Worm (Caenorhabditis elegans) whole organism, L1 larva: ENCODE results near the gene dnpp-1.
A peak's percentile ranks its signal among the peaks of the same experiment; 100 is the strongest.

Experiments
- C16A3.4 ChIP-seq: fragments of 150-350 bp; optimal IDR thresholded peaks from 2 replicates; lab custom pipeline; 2014; ENCODE audit warnings: missing biosample characterization, missing genetic modification characterization
- C34B4.2 ChIP-seq: sonication (generic microtip); optimal IDR thresholded peaks from 2 replicates; lab custom pipeline; 2017; ENCODE audit warnings: mild to moderate bottlenecking, missing genetic modification characterization, missing compliant biosample characterization
- Y116A8C.19 ChIP-seq: sonication (generic microtip); optimal IDR thresholded peaks from 2 replicates; lab custom pipeline; 2016; ENCODE audit warnings: missing compliant biosample characterization, missing genetic modification characterization, borderline replicate concordance
- ama-1 ChIP-seq: fragments of 150-350 bp; optimal IDR thresholded peaks from 2 replicates; lab custom pipeline; 2014
- blmp-1 ChIP-seq: fragments of 150-350 bp; optimal IDR thresholded peaks from 2 replicates; lab custom pipeline; 2014; ENCODE audit warnings: missing biosample characterization, missing genetic modification characterization
- ceh-8 ChIP-seq: fragments of 200-800 bp; sonication (Bioruptor generic); optimal IDR thresholded peaks from 2 replicates; lab custom pipeline; 2018; ENCODE audit warnings: mild to moderate bottlenecking, missing genetic modification characterization, moderate library complexity, missing compliant biosample characterization
- ceh-88 ChIP-seq: fragments of 200-800 bp; sonication (Bioruptor generic); IDR thresholded peaks from 2 replicates; pipeline ENCODE4 v1.3.6; 2022; ENCODE audit warnings: missing genetic modification characterization, missing compliant biosample characterization
- dpl-1 ChIP-seq, 3 experiments: fragments of 150-350 bp in 2 of 3; sonication (generic microtip) in 1 of 3; optimal IDR thresholded peaks; 2 replicates each; lab custom pipeline; 2014 to 2017; ENCODE audit warnings: missing biosample characterization in 3 of 3, missing genetic modification characterization in 3 of 3, missing genetic modification reagents in 3 of 3
- dsc-1 ChIP-seq: sonication (generic microtip); optimal IDR thresholded peaks from 2 replicates; lab custom pipeline; 2016; ENCODE audit warnings: mild to moderate bottlenecking, missing genetic modification characterization, missing compliant biosample characterization
- efl-1 ChIP-seq, 4 experiments: fragments of 150-350 bp; optimal IDR thresholded peaks in 3 of 4; peaks in 1 of 4; 1 replicate in 1 of 4; 2 replicates in 3 of 4; lab custom pipeline; 2014; ENCODE audit warnings: missing biosample characterization in 2 of 4, missing genetic modification characterization in 2 of 4, missing genetic modification reagents in 2 of 4
- efl-3 ChIP-seq: fragments of 200-800 bp; sonication (Bioruptor generic); optimal IDR thresholded peaks from 2 replicates; lab custom pipeline; 2018; ENCODE audit warnings: mild to moderate bottlenecking, missing genetic modification characterization, missing compliant biosample characterization
- elt-3 ChIP-seq, 6 experiments: fragments of 150-350 bp in 1 of 6; sonication (generic microtip); optimal IDR thresholded peaks; 2 replicates each; lab custom pipeline; 2017 to 2018; ENCODE audit warnings: missing biosample characterization in 6 of 6, missing genetic modification characterization in 6 of 6, inconsistent platforms in 1 of 6
- fkh-10 ChIP-seq: sonication (generic microtip); optimal IDR thresholded peaks from 2 replicates; lab custom pipeline; 2017; ENCODE audit warnings: missing biosample characterization, missing genetic modification reagents, missing genetic modification characterization
- grh-1 ChIP-seq: fragments of 200-800 bp; sonication (Bioruptor generic); IDR thresholded peaks from 2 replicates; pipeline ENCODE4 v1.3.6; 2022; ENCODE audit warnings: missing genetic modification reagents, missing genetic modification characterization, missing compliant biosample characterization
- hlh-4 ChIP-seq: sonication (generic microtip); optimal IDR thresholded peaks from 2 replicates; lab custom pipeline; 2016; ENCODE audit warnings: mild to moderate bottlenecking, missing genetic modification characterization, missing compliant biosample characterization
- lin-13 ChIP-seq: fragments of 150-350 bp; optimal IDR thresholded peaks from 2 replicates; lab custom pipeline; 2014; ENCODE audit warnings: missing biosample characterization, missing genetic modification reagents, missing genetic modification characterization
- lin-14 ChIP-seq: fragments of 200-800 bp; sonication (Bioruptor generic); optimal IDR thresholded peaks from 2 replicates; lab custom pipeline; 2018; ENCODE audit warnings: mild to moderate bottlenecking, missing genetic modification characterization, moderate library complexity, missing compliant biosample characterization
- lin-35 ChIP-seq, 2 experiments: fragments of 150-350 bp; optimal IDR thresholded peaks; 2 replicates each; lab custom pipeline; 2014; ENCODE audit warnings: missing biosample characterization in 2 of 2, missing genetic modification characterization in 2 of 2, missing genetic modification reagents in 2 of 2
- lsy-2 ChIP-seq, 2 experiments: fragments of 150-350 bp; optimal IDR thresholded peaks; 2 replicates each; lab custom pipeline; 2014; ENCODE audit warnings: missing biosample characterization in 2 of 2, missing genetic modification characterization in 2 of 2
- mdl-1 ChIP-seq, 2 experiments: fragments of 150-350 bp; optimal IDR thresholded peaks; 2 replicates each; lab custom pipeline; 2014 to 2017; ENCODE audit warnings: missing biosample characterization in 2 of 2, missing genetic modification characterization in 2 of 2, inconsistent platforms in 1 of 2
- mep-1 ChIP-seq: fragments of 150-350 bp; optimal IDR thresholded peaks from 2 replicates; lab custom pipeline; 2014; ENCODE audit warnings: missing biosample characterization, missing genetic modification characterization
- nhr-11 ChIP-seq: fragments of 150-350 bp; optimal IDR thresholded peaks from 2 replicates; lab custom pipeline; 2014; ENCODE audit warnings: missing biosample characterization, missing genetic modification characterization
- nhr-12 ChIP-seq: sonication (generic microtip); optimal IDR thresholded peaks from 2 replicates; lab custom pipeline; 2017; ENCODE audit warnings: missing biosample characterization, missing genetic modification characterization
- nhr-20 ChIP-seq: sonication (generic microtip); optimal IDR thresholded peaks from 2 replicates; lab custom pipeline; 2016; ENCODE audit warnings: mild to moderate bottlenecking, missing genetic modification characterization, missing compliant biosample characterization
- nhr-47 ChIP-seq: sonication (generic microtip); optimal IDR thresholded peaks from 2 replicates; lab custom pipeline; 2016; ENCODE audit warnings: mild to moderate bottlenecking, missing genetic modification characterization, moderate library complexity, missing compliant biosample characterization
- nhr-71 ChIP-seq: sonication (generic microtip); optimal IDR thresholded peaks from 2 replicates; lab custom pipeline; 2016; ENCODE audit warnings: mild to moderate bottlenecking, missing genetic modification characterization, moderate library complexity, missing compliant biosample characterization
- nhr-76 ChIP-seq: sonication (generic microtip); optimal IDR thresholded peaks from 2 replicates; lab custom pipeline; 2017; ENCODE audit warnings: missing biosample characterization, missing genetic modification characterization
- nhr-77 ChIP-seq: fragments of 150-350 bp; optimal IDR thresholded peaks from 2 replicates; lab custom pipeline; 2014; ENCODE audit warnings: missing biosample characterization, missing genetic modification characterization
- nhr-84 ChIP-seq: sonication (generic microtip); optimal IDR thresholded peaks from 2 replicates; lab custom pipeline; 2017; ENCODE audit warnings: missing biosample characterization, missing genetic modification characterization
- nhr-85 ChIP-seq: sonication (generic microtip); peaks from one replicate; lab custom pipeline; 2016; ENCODE audit warnings: missing genetic modification characterization, inconsistent platforms, missing compliant biosample characterization
- nhr-90 ChIP-seq: sonication (generic microtip); optimal IDR thresholded peaks from 2 replicates; lab custom pipeline; 2016; ENCODE audit warnings: mild to moderate bottlenecking, missing genetic modification characterization, missing compliant biosample characterization; ENCODE audit not compliant: poor library complexity
- pag-3 ChIP-seq: sonication (generic microtip); optimal IDR thresholded peaks from 2 replicates; lab custom pipeline; 2017; ENCODE audit warnings: missing genetic modification characterization, mild to moderate bottlenecking, missing compliant biosample characterization, antibody characterized with exemption, borderline replicate concordance; ENCODE audit not compliant: insufficient read depth
- pqm-1 ChIP-seq: sonication (generic microtip); optimal IDR thresholded peaks from 3 replicates; lab custom pipeline; 2017; ENCODE audit warnings: missing biosample characterization, missing genetic modification characterization
- rnt-1 ChIP-seq: sonication (generic microtip); optimal IDR thresholded peaks from 2 replicates; lab custom pipeline; 2016; ENCODE audit warnings: mild to moderate bottlenecking, missing genetic modification characterization, moderate library complexity, missing compliant biosample characterization
- snpc-4 ChIP-seq: fragments of 150-350 bp; optimal IDR thresholded peaks from 2 replicates; lab custom pipeline; 2014; ENCODE audit warnings: missing biosample characterization, missing genetic modification characterization
- snu-23 ChIP-seq: sonication (generic microtip); optimal IDR thresholded peaks from 2 replicates; lab custom pipeline; 2016; ENCODE audit warnings: missing genetic modification characterization, missing compliant biosample characterization
- swsn-7 ChIP-seq: sonication (generic microtip); optimal IDR thresholded peaks from 2 replicates; lab custom pipeline; 2016; ENCODE audit warnings: missing genetic modification characterization, missing compliant biosample characterization
- tbx-2 ChIP-seq: sonication (generic microtip); optimal IDR thresholded peaks from 2 replicates; lab custom pipeline; 2016; ENCODE audit warnings: missing genetic modification characterization, missing compliant biosample characterization
- unc-30 ChIP-seq: sonication (generic microtip); optimal IDR thresholded peaks from 2 replicates; lab custom pipeline; 2017; ENCODE audit warnings: missing biosample characterization, missing genetic modification characterization
- unc-62 ChIP-seq: fragments of 150-350 bp; optimal IDR thresholded peaks from 2 replicates; lab custom pipeline; 2014; ENCODE audit warnings: missing biosample characterization, missing genetic modification reagents, missing genetic modification characterization
- unc-86 ChIP-seq: sonication (generic microtip); optimal IDR thresholded peaks from 2 replicates; lab custom pipeline; 2016; ENCODE audit warnings: missing genetic modification characterization, missing compliant biosample characterization
- vab-15 ChIP-seq: sonication (generic microtip); optimal IDR thresholded peaks from 2 replicates; lab custom pipeline; 2017; ENCODE audit warnings: missing genotype, mild to moderate bottlenecking, missing genetic modification characterization, missing compliant biosample characterization
- zag-1 ChIP-seq: fragments of 150-350 bp; optimal IDR thresholded peaks from 2 replicates; lab custom pipeline; 2014; ENCODE audit warnings: missing biosample characterization, missing genetic modification characterization
- zip-4 ChIP-seq: fragments of 200-800 bp; sonication (Bioruptor generic); optimal IDR thresholded peaks from 2 replicates; lab custom pipeline; 2018; ENCODE audit warnings: mild to moderate bottlenecking, missing genetic modification characterization, moderate library complexity, missing compliant biosample characterization

Gene dnpp-1

DNA sequence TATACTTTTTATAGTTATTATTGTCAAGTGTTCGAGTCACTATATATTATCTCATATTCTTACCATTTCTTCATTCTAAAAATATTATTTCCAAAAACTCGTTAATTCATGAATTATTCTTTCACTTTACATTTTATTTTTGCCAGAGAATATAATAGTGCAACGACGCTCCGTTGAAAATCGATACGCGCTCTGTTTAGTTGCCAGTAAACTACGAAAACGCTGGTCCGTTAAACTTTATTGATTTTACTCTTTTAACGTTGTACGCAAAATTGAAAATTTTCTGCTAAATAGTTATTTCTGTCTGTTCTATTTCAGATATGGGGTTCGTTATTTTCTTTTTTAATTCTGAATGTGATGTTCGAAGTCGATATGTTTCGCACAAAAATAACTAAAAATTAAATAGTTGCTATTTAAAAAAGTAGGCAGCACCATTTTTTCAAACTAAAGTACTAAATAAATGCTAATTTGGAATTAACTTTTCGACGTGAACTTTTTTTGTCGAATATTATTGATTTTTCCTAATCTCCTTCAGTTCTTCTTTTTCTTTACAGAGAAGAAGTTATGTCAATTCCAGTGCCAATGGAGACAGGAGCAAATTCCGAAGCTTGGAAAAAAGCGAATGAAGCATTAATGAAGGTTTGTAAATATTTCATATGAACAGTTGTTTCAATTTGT is 15.8 kb upstream of the dnpp-1 start, which contains the start of gene hpo-10 (continued):
- no peak for TF ChIP-seq efl-3 (GFP tag; lab: Kevin White, UChicago)
- TF ChIP-seq unc-30 (tag; lab: Kevin White, UChicago) = no peak
- no peak for TF ChIP-seq vab-15
- TF ChIP-seq hlh-4 = no peak
- no peak for TF ChIP-seq unc-86
- no peak for TF ChIP-seq nhr-20 (tag; lab: Kevin White, UChicago)
- TF ChIP-seq nhr-11 (tag; lab: Kevin White, UChicago) = no peak
- no peak for TF ChIP-seq ceh-8 (GFP tag; lab: Kevin White, UChicago)
- TF ChIP-seq mep-1 (tag; lab: Kevin White, UChicago) = no peak
- TF ChIP-seq nhr-12 (tag; lab: Kevin White, UChicago) = no peak
- TF ChIP-seq elt-3 (tag; optimal IDR thresholded peaks at IDR 0.05; lab: Kevin White, UChicago) = no peak
- no peak for TF ChIP-seq dsc-1 (tag; lab: Kevin White, UChicago)
- TF ChIP-seq lin-13 (GFP tag; lab: Kevin White, UChicago) = no peak
- no peak for TF ChIP-seq nhr-77
- TF ChIP-seq tbx-2 = no peak
- no peak for TF ChIP-seq zip-4 (GFP tag; lab: Kevin White, UChicago)
- TF ChIP-seq, all 84 proteins: peak for 12

DNA sequence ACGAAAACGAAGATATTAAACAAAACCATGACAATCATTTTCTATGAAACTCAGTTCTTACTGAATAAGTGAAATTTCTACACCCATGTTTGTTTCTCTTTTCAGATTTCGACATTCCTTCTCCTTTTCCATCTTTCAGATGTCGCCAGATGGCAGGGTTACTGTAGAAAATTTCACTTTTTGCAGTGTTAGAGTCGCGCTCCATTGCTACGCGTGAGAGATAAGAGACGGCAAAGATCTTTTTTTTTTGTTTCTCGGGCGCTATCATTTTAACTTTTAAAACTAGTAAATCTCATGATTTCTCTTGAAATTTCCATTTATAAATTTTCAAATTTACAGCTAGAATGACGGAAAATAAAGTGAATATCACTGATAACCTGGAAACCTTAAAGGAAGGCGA is 14.6 kb upstream of the dnpp-1 start, which contains the start of the genes mig-21 and F01F1.2:
TSS of gene mig-21 (minus strand) at position 166 of the 400 bp plus-strand sequence.
TSS of gene F01F1.2 (plus strand) at position 340 of the 400 bp plus-strand sequence.
- TF ChIP-seq ceh-88 (no peak), swsn-7 (no peak), C34B4.2 (tag; lab: Kevin White, UChicago) (no peak), mdl-1 (tag; optimal IDR thresholded peaks at IDR 0.05; lab: Kevin White, UChicago) (no peak), fkh-10 (GFP tag; lab: Kevin White, UChicago) (no peak), efl-3 (GFP tag; lab: Kevin White, UChicago) (no peak), blmp-1 (tag; lab: Kevin White, UChicago) (peak; percentile 96), nhr-11 (tag; lab: Kevin White, UChicago) (no peak), ama-1 (no peak), rnt-1 (no peak), nhr-71 (tag; lab: Kevin White, UChicago) (no peak), nhr-84 (tag; lab: Kevin White, UChicago) (no peak), efl-1 (optimal IDR thresholded peaks at IDR 0.05; lab: Kevin White, UChicago) (no peak), efl-1 (GFP tag; optimal IDR thresholded peaks at IDR 0.05 in 1 of 2; lab: Kevin White, UChicago) (peak in 1 of 2 experiments; percentile 82), snpc-4 (tag; lab: Kevin White, UChicago) (no peak), Y116A8C.19 (tag; lab: Kevin White, UChicago) (no peak), dpl-1 (GFP tag; optimal IDR thresholded peaks at IDR 0.05; lab: Kevin White, UChicago) (peak in 1 of 3 experiments; percentile 16), lsy-2 (tag; optimal IDR thresholded peaks at IDR 0.05; lab: Kevin White, UChicago) (peak in 1 of 2 experiments; percentile 87)

ce11 chrIII:5876867-5877641 is 13.5 kb upstream of the dnpp-1 start:
- TF ChIP-seq nhr-71 (tag; lab: Kevin White, UChicago) = peak; percentile 73
- no peak for TF ChIP-seq unc-62 (GFP tag; lab: Kevin White, UChicago)
- TF ChIP-seq zag-1 (tag; lab: Kevin White, UChicago) = no peak
- TF ChIP-seq grh-1 (GFP tag; lab: Robert Waterston, UW) = peak; percentile 26; the same call in 1 of the 2 replicates
- TF ChIP-seq pag-3 (tag; lab: Kevin White, UChicago) = no peak
- TF ChIP-seq snu-23 (GFP tag; lab: Kevin White, UChicago) = peak; percentile 65
- no peak for TF ChIP-seq C16A3.4
- peak; percentile 38 for TF ChIP-seq nhr-85
- TF ChIP-seq ceh-8 (GFP tag; lab: Kevin White, UChicago) = no peak
- peak in 1 of 2 experiments; percentile 62 for TF ChIP-seq lin-35 (GFP tag; optimal IDR thresholded peaks at IDR 0.05; lab: Kevin White, UChicago)
- TF ChIP-seq blmp-1 (tag; lab: Kevin White, UChicago) = peak; percentile 90
- no peak for TF ChIP-seq efl-1 (optimal IDR thresholded peaks at IDR 0.05; lab: Kevin White, UChicago)
- peak in 1 of 2 experiments; percentile 78 for TF ChIP-seq efl-1 (GFP tag; optimal IDR thresholded peaks at IDR 0.05 in 1 of 2; lab: Kevin White, UChicago)
- TF ChIP-seq snpc-4 (tag; lab: Kevin White, UChicago) = no peak
- peak; percentile 58 for TF ChIP-seq nhr-90 (tag; lab: Kevin White, UChicago)
- TF ChIP-seq lin-14 (GFP tag; lab: Kevin White, UChicago) = peak; percentile 31
- TF ChIP-seq nhr-76 (tag; lab: Kevin White, UChicago) = no peak
- no peak for TF ChIP-seq nhr-47 (tag; lab: Kevin White, UChicago)
- TF ChIP-seq nhr-20 (tag; lab: Kevin White, UChicago) = peak; percentile 63
- no peak for TF ChIP-seq tbx-2
- TF ChIP-seq unc-86 = no peak
- TF ChIP-seq elt-3 (tag; optimal IDR thresholded peaks at IDR 0.05; lab: Kevin White, UChicago) = peak in 4 of 6 experiments; percentile 10 to 61 (median 28)
- no peak for TF ChIP-seq pqm-1 (tag; lab: Kevin White, UChicago)
